Fruit fly (Drosophila melanogaster) whole organism, pupa: ENCODE data around the gene TTLL5.

Experiments used
- CG10348 ChIP-seq: fragments of 200-800 bp; sonication (Bioruptor generic); IDR thresholded peaks from 2 replicates; pipeline ENCODE4 v1.3.6; 2022; ENCODE audit warnings: missing biosample characterization, missing genetic modification characterization
- CG12605 ChIP-seq: fragments of 200-800 bp; sonication (Bioruptor generic); IDR thresholded peaks from 2 replicates; pipeline ENCODE4 v1.3.6; 2022; ENCODE audit warnings: missing biosample characterization, missing genetic modification characterization
- CG13204 ChIP-seq: fragments of 200-800 bp; sonication (Bioruptor generic); optimal IDR thresholded peaks from 2 replicates; lab custom pipeline; 2018; ENCODE audit warnings: missing biosample characterization, mild to moderate bottlenecking, missing genetic modification characterization, moderate library complexity
- CG14655 ChIP-seq: fragments of 200-800 bp; sonication (Bioruptor generic); optimal IDR thresholded peaks from 3 replicates; lab custom pipeline; 2017; ENCODE audit warnings: mild to moderate bottlenecking, missing biosample characterization, missing genetic modification reagents, missing genetic modification characterization
- CG15710 ChIP-seq: fragments of 200-800 bp; sonication (Bioruptor generic); optimal IDR thresholded peaks from 2 replicates; lab custom pipeline; 2018; ENCODE audit warnings: missing biosample characterization, mild to moderate bottlenecking, missing genetic modification characterization, moderate library complexity
- CG17806 ChIP-seq: fragments of 200-800 bp; sonication (Bioruptor generic); optimal IDR thresholded peaks from 2 replicates; lab custom pipeline; 2018; ENCODE audit warnings: missing biosample characterization, mild to moderate bottlenecking, missing genetic modification characterization, moderate library complexity
- CG32121 ChIP-seq: fragments of 200-800 bp; sonication (Bioruptor generic); IDR thresholded peaks from 2 replicates; pipeline ENCODE4 v1.3.6; 2022; ENCODE audit warnings: missing biosample characterization, missing genetic modification characterization
- CG34367 ChIP-seq: fragments of 200-800 bp; sonication (Bioruptor generic); optimal IDR thresholded peaks from 2 replicates; lab custom pipeline; 2018; ENCODE audit warnings: missing biosample characterization, mild to moderate bottlenecking, missing genetic modification characterization
- CG4496 ChIP-seq: fragments of 200-800 bp; sonication (Bioruptor generic); IDR thresholded peaks from 3 replicates; pipeline ENCODE4 v1.3.6; 2022; ENCODE audit warnings: missing biosample characterization, missing genetic modification characterization
- CG8159 ChIP-seq: fragments of 200-800 bp; sonication (Bioruptor generic); optimal IDR thresholded peaks from 3 replicates; lab custom pipeline; 2018; ENCODE audit warnings: missing biosample characterization, mild to moderate bottlenecking, missing genetic modification characterization, moderate library complexity
- CG8301 ChIP-seq: fragments of 200-800 bp; sonication (Bioruptor generic); optimal IDR thresholded peaks from 2 replicates; lab custom pipeline; 2018; ENCODE audit warnings: missing biosample characterization, mild to moderate bottlenecking, missing genetic modification characterization
- CG9948 ChIP-seq: fragments of 200-800 bp; sonication (Bioruptor generic); optimal IDR thresholded peaks from 2 replicates; lab custom pipeline; 2018; ENCODE audit warnings: missing biosample characterization, mild to moderate bottlenecking, missing genetic modification characterization, moderate library complexity
- D1 ChIP-seq: fragments of 200-800 bp; sonication (Bioruptor generic); optimal IDR thresholded peaks from 2 replicates; lab custom pipeline; 2018; ENCODE audit warnings: missing biosample characterization, mild to moderate bottlenecking, missing genetic modification characterization, moderate library complexity
- EcR ChIP-seq: fragments of 200-800 bp; sonication (Bioruptor generic); optimal IDR thresholded peaks from 3 replicates; lab custom pipeline; 2019; ENCODE audit warnings: missing biosample characterization, missing genetic modification characterization, mild to moderate bottlenecking, moderate library complexity, missing genetic modification reagents
- Ets98B ChIP-seq: fragments of 200-800 bp; sonication (Bioruptor generic); IDR thresholded peaks from 2 replicates; pipeline ENCODE4 v1.3.6; 2022; ENCODE audit warnings: missing biosample characterization, missing genetic modification characterization
- Pif1A ChIP-seq: fragments of 200-800 bp; sonication (Bioruptor generic); optimal IDR thresholded peaks from 3 replicates; lab custom pipeline; 2016; ENCODE audit warnings: missing biosample characterization, missing genetic modification characterization
- Pif1B ChIP-seq: fragments of 200-800 bp; sonication (Bioruptor generic); optimal IDR thresholded peaks from 3 replicates; lab custom pipeline; 2016; ENCODE audit warnings: missing biosample characterization, missing genetic modification characterization
- Snoo ChIP-seq: fragments of 200-800 bp; sonication (Bioruptor generic); optimal IDR thresholded peaks from 3 replicates; lab custom pipeline; 2017; ENCODE audit warnings: missing biosample characterization, mild to moderate bottlenecking, missing genetic modification characterization, inconsistent platforms
- fd96Ca ChIP-seq: fragments of 200-800 bp; sonication (Bioruptor generic); IDR thresholded peaks from 3 replicates; pipeline ENCODE4 v1.3.6; 2022; ENCODE audit warnings: missing biosample characterization, missing genetic modification characterization
- gl ChIP-seq: fragments of 200-800 bp; sonication (Bioruptor generic); optimal IDR thresholded peaks from 2 replicates; lab custom pipeline; 2018; ENCODE audit warnings: missing biosample characterization, mild to moderate bottlenecking, missing genetic modification characterization
- rn ChIP-seq: fragments of 200-800 bp; sonication (Bioruptor generic); IDR thresholded peaks from 2 replicates; pipeline ENCODE4 v1.3.6; 2022; ENCODE audit warnings: missing biosample characterization, missing genetic modification characterization

The TTLL5 gene

DNA sequence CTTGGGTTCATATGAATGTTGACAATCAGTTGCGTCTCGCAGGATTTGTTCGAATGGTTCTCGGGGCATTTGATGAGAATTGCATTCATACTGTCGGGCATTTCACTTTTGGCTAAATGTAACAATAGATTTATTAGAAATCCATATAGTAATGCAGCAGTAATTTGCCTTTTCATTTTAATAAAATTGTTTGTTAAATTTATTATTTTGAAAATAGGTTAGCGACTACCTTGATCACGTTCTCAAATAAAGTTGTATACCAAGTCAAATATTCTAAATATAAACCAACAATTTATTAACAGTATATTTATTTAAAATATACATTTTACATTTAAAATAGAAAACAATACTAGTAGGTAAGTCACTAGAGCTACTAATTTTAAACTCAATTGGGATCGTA is 13.8 kb downstream of the TTLL5 start, which contains the start of gene CG34027:
CG34027 (minus strand) TSS at position 101 of the 400 bp plus-strand sequence.
- no peak for TF ChIP-seq CG10348
- TF ChIP-seq Snoo (tag; lab: Kevin White, UChicago): no peak
- TF ChIP-seq Pif1A: no peak
- TF ChIP-seq CG13204 (GFP tag; lab: Kevin White, UChicago): no peak
- no peak for TF ChIP-seq CG4496 (GFP tag; lab: Robert Waterston, UW)
- TF ChIP-seq CG34367: no peak
- TF ChIP-seq EcR (GFP tag; lab: Kevin White, UChicago): no peak

dm6 chr3R:25102253-25102652 is 20.5 kb downstream of the TTLL5 start, which contains the start of gene CG45095:
CG45095 (plus strand) TSS chr3R:25102553.
- no peak for TF ChIP-seq Pif1A
- TF ChIP-seq CG34367: no peak
- no peak for TF ChIP-seq CG12605 (GFP tag; lab: Robert Waterston, UW)
- no peak for TF ChIP-seq CG8301
- no peak for TF ChIP-seq CG9948 (tag; lab: Kevin White, UChicago)
- TF ChIP-seq CG10348: no peak
- no peak for TF ChIP-seq CG32121 (GFP tag; lab: Robert Waterston, UW)
- TF ChIP-seq rn: no peak
- no peak for TF ChIP-seq Snoo (tag; lab: Kevin White, UChicago)
- no peak for TF ChIP-seq D1 (tag; lab: Kevin White, UChicago)
- TF ChIP-seq Pif1B (GFP tag; lab: Kevin White, UChicago): no peak
- TF ChIP-seq Ets98B (GFP tag; lab: Robert Waterston, UW): no peak
- TF ChIP-seq CG4496 (GFP tag; lab: Robert Waterston, UW): no peak

dm6 chr3R:25097486-25097885 is 25.2 kb downstream of the TTLL5 start, which contains the start of the genes CG33095 and CG33096:
CG33095 (plus strand) TSS chr3R:25097672.
CG33096 (plus strand) TSS chr3R:25097672.
- TF ChIP-seq EcR (GFP tag; lab: Kevin White, UChicago) (peak; percentile 1), CG4496 (GFP tag; lab: Robert Waterston, UW) (no peak)

- TF ChIP-seq CG17806 (tag; lab: Kevin White, UChicago) (no peak), gl (tag; lab: Kevin White, UChicago) (no peak), CG9948 (tag; lab: Kevin White, UChicago) (no peak), D1 (tag; lab: Kevin White, UChicago) (no peak), Pif1A (no peak), CG4496 (GFP tag; lab: Robert Waterston, UW) (no peak; the same call in 2 of the 3 replicates), CG15710 (tag; lab: Kevin White, UChicago) (no peak), CG8301 (no peak), fd96Ca (GFP tag; lab: Robert Waterston, UW) (no peak), rn (no peak), Pif1B (GFP tag; lab: Kevin White, UChicago) (no peak), Snoo (tag; lab: Kevin White, UChicago) (no peak), CG12605 (GFP tag; lab: Robert Waterston, UW) (no peak), Ets98B (GFP tag; lab: Robert Waterston, UW) (no peak), CG8159 (no peak), CG13204 (GFP tag; lab: Kevin White, UChicago) (no peak), CG14655 (no peak), CG32121 (GFP tag; lab: Robert Waterston, UW) (no peak)
Measured at dm6 chr3R:25094639-25095038, 28.1 kb downstream of the TTLL5 start, which contains the start of gene fd96Cb. fd96Cb (plus strand) TSS chr3R:25095012.

DNA sequence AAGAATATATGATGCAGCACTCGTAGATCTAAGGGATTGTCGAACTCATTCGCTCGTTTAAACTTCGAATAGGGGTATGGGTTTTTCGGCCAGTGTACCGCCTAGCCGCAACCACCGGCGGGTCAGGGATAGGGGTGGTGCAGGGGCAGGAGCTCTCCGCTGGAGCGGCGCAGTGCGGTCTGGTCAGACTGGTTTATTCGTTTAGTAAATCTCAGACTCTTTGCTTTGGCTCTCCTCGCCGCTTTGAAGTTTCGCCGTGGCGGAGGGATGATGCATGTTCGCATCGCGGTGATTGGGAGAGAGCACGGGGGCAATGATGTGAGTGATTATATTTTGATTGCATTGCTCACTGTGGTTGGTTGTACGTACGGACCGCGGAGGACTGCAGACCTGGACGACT is 40.4 kb downstream of the TTLL5 start, which contains the start of gene fd96Ca:
fd96Ca (plus strand) TSS at position 337 of the 400 bp plus-strand sequence.
- TF ChIP-seq gl (tag; lab: Kevin White, UChicago) (no peak), CG13204 (GFP tag; lab: Kevin White, UChicago) (peak; percentile 87), CG4496 (GFP tag; lab: Robert Waterston, UW) (0 out of 3 replicates have a peak, but pooled peaks have one; percentile 42)
- TF ChIP-seq, all 21 proteins: peak for 2

dm6 chr3R:25080446-25080845 is 42.3 kb downstream of the TTLL5 start:
- peak; percentile 46; the same call in 1 of the 2 replicates for TF ChIP-seq CG32121 (GFP tag; lab: Robert Waterston, UW)
- TF ChIP-seq CG4496 (GFP tag; lab: Robert Waterston, UW): no peak; the same call in 2 of the 3 replicates
- no peak for TF ChIP-seq CG8159
- TF ChIP-seq gl (tag; lab: Kevin White, UChicago): no peak

DNA sequence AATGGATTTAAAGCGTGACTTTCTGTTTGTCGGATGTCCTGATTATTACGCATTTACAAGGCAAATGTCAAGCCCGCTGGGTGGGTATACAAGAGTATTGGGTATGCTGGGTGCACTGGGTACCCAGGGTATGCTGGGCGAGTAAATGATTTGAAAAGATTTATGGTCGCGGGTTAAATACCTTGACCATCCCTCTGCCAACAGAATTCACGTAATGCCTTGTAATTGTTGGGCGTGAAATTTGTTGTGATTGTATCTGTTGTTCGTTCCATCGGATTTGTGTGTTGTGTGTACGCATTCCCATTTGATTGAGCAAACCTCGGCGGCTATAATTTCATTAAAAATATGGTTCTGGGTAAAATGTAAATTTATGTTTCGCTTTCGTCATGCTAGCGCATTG is 44.1 kb downstream of the TTLL5 start:
- TF ChIP-seq CG12605 (GFP tag; lab: Robert Waterston, UW) (no peak), gl (tag; lab: Kevin White, UChicago) (no peak), Pif1B (GFP tag; lab: Kevin White, UChicago) (no peak), CG34367 (no peak), CG4496 (GFP tag; lab: Robert Waterston, UW) (no peak), EcR (GFP tag; lab: Kevin White, UChicago) (no peak), Snoo (tag; lab: Kevin White, UChicago) (no peak), CG15710 (tag; lab: Kevin White, UChicago) (no peak), fd96Ca (GFP tag; lab: Robert Waterston, UW) (no peak), Ets98B (GFP tag; lab: Robert Waterston, UW) (no peak), CG13204 (GFP tag; lab: Kevin White, UChicago) (no peak), CG32121 (GFP tag; lab: Robert Waterston, UW) (no peak), CG17806 (tag; lab: Kevin White, UChicago) (no peak), CG8159 (no peak), CG8301 (no peak), D1 (tag; lab: Kevin White, UChicago) (no peak), CG14655 (no peak), Pif1A (no peak), CG9948 (tag; lab: Kevin White, UChicago) (no peak)
